Fruit fly (Drosophila melanogaster) whole organism, embryonic: ENCODE results near the gene CG1545.

ENCODE experiments used
- Ada2b ChIP-seq: fragments of 200-800 bp; sonication (Bioruptor generic); IDR thresholded peaks from 2 replicates; pipeline ENCODE4 v1.3.6; 2022; ENCODE audit warnings: missing biosample characterization, missing genetic modification characterization
- CG10274 ChIP-seq: fragments of 200-800 bp; sonication (Bioruptor generic); optimal IDR thresholded peaks from 3 replicates; lab custom pipeline; 2017; ENCODE audit warnings: missing biosample characterization, mild to moderate bottlenecking, missing genetic modification characterization
- CG10462 ChIP-seq: fragments of 200-800 bp; sonication (Bioruptor generic); optimal IDR thresholded peaks from 2 replicates; lab custom pipeline; 2016; ENCODE audit warnings: missing biosample characterization, missing genetic modification characterization
- CG11456 ChIP-seq: fragments of 200-800 bp; sonication (Bioruptor generic); IDR thresholded peaks from 3 replicates; pipeline ENCODE4 v1.3.6; 2022; ENCODE audit warnings: missing biosample characterization, missing genetic modification characterization
- CG13296 ChIP-seq: fragments of 200-800 bp; sonication (Bioruptor generic); optimal IDR thresholded peaks from 3 replicates; lab custom pipeline; 2018; ENCODE audit warnings: missing biosample characterization, mild to moderate bottlenecking, missing genetic modification characterization
- CG14050 ChIP-seq: fragments of 200-800 bp; sonication (Bioruptor generic); IDR thresholded peaks from 3 replicates; pipeline ENCODE4 v1.3.6; 2022; ENCODE audit warnings: missing biosample characterization, missing genetic modification characterization
- CG15601 ChIP-seq: fragments of 200-800 bp; sonication (Bioruptor generic); optimal IDR thresholded peaks from 3 replicates; lab custom pipeline; 2019; ENCODE audit warnings: missing biosample characterization, mild to moderate bottlenecking, missing genetic modification characterization, moderate library complexity
- CG1603 ChIP-seq: fragments of 200-800 bp; sonication (Bioruptor generic); optimal IDR thresholded peaks from 2 replicates; lab custom pipeline; 2019; ENCODE audit warnings: missing biosample characterization, mild to moderate bottlenecking, missing genetic modification characterization, moderate library complexity
- CG1647 ChIP-seq: fragments of 200-800 bp; sonication (Bioruptor generic); optimal IDR thresholded peaks from 3 replicates; lab custom pipeline; 2016; ENCODE audit warnings: missing biosample characterization, missing genetic modification characterization
- CG16813 ChIP-seq: fragments of 200-800 bp; sonication (Bioruptor generic); IDR thresholded peaks from 3 replicates; pipeline ENCODE4 v1.3.6; 2022; ENCODE audit warnings: missing biosample characterization, missing genetic modification characterization; ENCODE audit not compliant: partially characterized antibody
- CG17328 ChIP-seq: fragments of 200-800 bp; sonication (Bioruptor generic); IDR thresholded peaks from 2 replicates; pipeline ENCODE4 v1.3.6; 2022; ENCODE audit warnings: missing biosample characterization, missing genetic modification characterization
- CG17802 ChIP-seq: fragments of 200-800 bp; sonication (Bioruptor generic); optimal IDR thresholded peaks from 2 replicates; lab custom pipeline; 2018; ENCODE audit warnings: missing biosample characterization, mild to moderate bottlenecking, missing genetic modification characterization, moderate library complexity
- CG18599 ChIP-seq: fragments of 200-800 bp; sonication (Bioruptor generic); optimal IDR thresholded peaks from 3 replicates; lab custom pipeline; 2017; ENCODE audit warnings: missing biosample characterization, missing genetic modification characterization, mild to moderate bottlenecking, moderate library complexity, missing genetic modification reagents
- CG2120 ChIP-seq: fragments of 200-800 bp; sonication (Bioruptor generic); optimal IDR thresholded peaks from 3 replicates; lab custom pipeline; 2016; ENCODE audit warnings: missing biosample characterization, missing genetic modification characterization
- CG2199 ChIP-seq: fragments of 200-800 bp; sonication (Bioruptor generic); IDR thresholded peaks from 3 replicates; pipeline ENCODE4 v1.3.6; 2022; ENCODE audit warnings: missing biosample characterization, missing genetic modification characterization
- CG32532 ChIP-seq: fragments of 200-800 bp; sonication (Bioruptor generic); IDR thresholded peaks from 2 replicates; pipeline ENCODE4 v1.3.6; 2022; ENCODE audit warnings: missing biosample characterization, missing genetic modification characterization
- CG34224 ChIP-seq: fragments of 200-800 bp; sonication (Bioruptor generic); IDR thresholded peaks from 3 replicates; pipeline ENCODE4 v1.3.6; 2022; ENCODE audit warnings: missing biosample characterization, missing genetic modification characterization; ENCODE audit not compliant: partially characterized antibody
- CG34422 ChIP-seq: fragments of 200-800 bp; sonication (Bioruptor generic); IDR thresholded peaks from 3 replicates; pipeline ENCODE4 v1.3.6; 2022; ENCODE audit warnings: missing biosample characterization, missing genetic modification characterization
- CG42726 ChIP-seq: fragments of 200-800 bp; sonication (Bioruptor generic); IDR thresholded peaks from 2 replicates; pipeline ENCODE4 v1.3.6; 2022; ENCODE audit warnings: missing biosample characterization, missing genetic modification characterization; ENCODE audit not compliant: partially characterized antibody
- CG8388 ChIP-seq: fragments of 200-800 bp; sonication (Bioruptor generic); optimal IDR thresholded peaks from 2 replicates; lab custom pipeline; 2019; ENCODE audit warnings: missing biosample characterization, mild to moderate bottlenecking, missing genetic modification characterization, moderate library complexity
- Dp ChIP-seq: fragments of 200-800 bp; sonication (Bioruptor generic); optimal IDR thresholded peaks from 2 replicates; lab custom pipeline; 2018; ENCODE audit warnings: missing biosample characterization, mild to moderate bottlenecking, missing genetic modification characterization, moderate library complexity
- Drgx ChIP-seq: fragments of 200-800 bp; sonication (Bioruptor generic); IDR thresholded peaks from 2 replicates; pipeline ENCODE4 v1.3.6; 2022; ENCODE audit warnings: missing biosample characterization, missing genetic modification characterization
- ERR ChIP-seq: fragments of 200-800 bp; sonication (Bioruptor generic); optimal IDR thresholded peaks from 2 replicates; lab custom pipeline; 2016; ENCODE audit warnings: missing biosample characterization, missing genetic modification characterization
- HLH3B ChIP-seq: fragments of 200-800 bp; sonication (Bioruptor generic); IDR thresholded peaks from 2 replicates; pipeline ENCODE4 v1.3.6; 2022; ENCODE audit warnings: missing biosample characterization, missing genetic modification characterization
- HmgD ChIP-seq: fragments of 200-800 bp; sonication (Bioruptor generic); optimal IDR thresholded peaks from 3 replicates; lab custom pipeline; 2016; ENCODE audit warnings: missing biosample characterization, missing genetic modification characterization
- NFAT ChIP-seq: fragments of 200-800 bp; sonication (Bioruptor generic); IDR thresholded peaks from 2 replicates; pipeline ENCODE4 v1.3.6; 2022; ENCODE audit warnings: missing biosample characterization, missing genetic modification characterization
- Opbp ChIP-seq: fragments of 200-800 bp; sonication (Bioruptor generic); IDR thresholded peaks from 3 replicates; pipeline ENCODE4 v1.3.6; 2022; ENCODE audit warnings: missing biosample characterization, missing genetic modification characterization; ENCODE audit not compliant: partially characterized antibody
- Pdp1 ChIP-seq, 2 experiments: fragments of 200-800 bp; sonication (Bioruptor generic); optimal IDR thresholded peaks; 3 replicates each; lab custom pipeline; 2016; ENCODE audit warnings: missing biosample characterization in 2 of 2, missing genetic modification characterization in 2 of 2, mild to moderate bottlenecking in 1 of 2, moderate library complexity in 1 of 2
- Xbp1 ChIP-seq: fragments of 200-800 bp; sonication (Bioruptor generic); optimal IDR thresholded peaks from 3 replicates; lab custom pipeline; 2016; ENCODE audit warnings: missing biosample characterization, mild to moderate bottlenecking, missing genetic modification characterization
- chm ChIP-seq: fragments of 200-800 bp; sonication (Bioruptor generic); IDR thresholded peaks from 2 replicates; pipeline ENCODE4 v1.3.6; 2022; ENCODE audit warnings: missing biosample characterization, missing genetic modification characterization
- cwo ChIP-seq: fragments of 200-800 bp; sonication (Bioruptor generic); optimal IDR thresholded peaks from 3 replicates; lab custom pipeline; 2017; ENCODE audit warnings: missing biosample characterization, missing genetic modification characterization, mild to moderate bottlenecking, moderate library complexity, missing genetic modification reagents
- dm ChIP-seq: fragments of 200-800 bp; sonication (Bioruptor generic); optimal IDR thresholded peaks from 3 replicates; lab custom pipeline; 2016; ENCODE audit warnings: missing biosample characterization, missing genetic modification characterization
- exex ChIP-seq: fragments of 200-800 bp; sonication (Bioruptor generic); optimal IDR thresholded peaks from 4 replicates; lab custom pipeline; 2018; ENCODE audit warnings: missing biosample characterization, mild to moderate bottlenecking, missing genetic modification characterization, moderate library complexity
- grau ChIP-seq: fragments of 200-800 bp; optimal IDR thresholded peaks from 3 replicates; lab custom pipeline; 2019; ENCODE audit warnings: missing biosample characterization, mild to moderate bottlenecking, missing genetic modification characterization, moderate library complexity
- grn ChIP-seq: fragments of 200-800 bp; sonication (Bioruptor generic); optimal IDR thresholded peaks from 3 replicates; lab custom pipeline; 2017; ENCODE audit warnings: missing biosample characterization, missing genetic modification characterization
- jumu ChIP-seq: fragments of 200-800 bp; sonication (Bioruptor generic); optimal IDR thresholded peaks from 3 replicates; lab custom pipeline; 2016; ENCODE audit warnings: missing biosample characterization, missing genetic modification characterization
- ken ChIP-seq: fragments of 200-800 bp; sonication (Bioruptor generic); IDR thresholded peaks from 3 replicates; pipeline ENCODE4 v1.3.6; 2022; ENCODE audit warnings: missing biosample characterization, missing genetic modification characterization
- phol ChIP-seq: fragments of 200-800 bp; sonication (Bioruptor generic); optimal IDR thresholded peaks from 3 replicates; lab custom pipeline; 2018; ENCODE audit warnings: missing biosample characterization, mild to moderate bottlenecking, missing genetic modification characterization, moderate library complexity
- pros ChIP-seq: fragments of 200-800 bp; sonication (Bioruptor generic); optimal IDR thresholded peaks from 3 replicates; lab custom pipeline; 2019; ENCODE audit warnings: missing biosample characterization, mild to moderate bottlenecking, missing genetic modification characterization, moderate library complexity
- sd ChIP-seq: fragments of 200-800 bp; sonication (Bioruptor generic); optimal IDR thresholded peaks from 3 replicates; lab custom pipeline; 2018; ENCODE audit warnings: missing biosample characterization, mild to moderate bottlenecking, missing genetic modification characterization, moderate library complexity
- sima ChIP-seq: fragments of 200-800 bp; sonication (Bioruptor generic); optimal IDR thresholded peaks from 2 replicates; lab custom pipeline; 2016; ENCODE audit warnings: missing biosample characterization, missing genetic modification characterization
- sisA ChIP-seq: fragments of 200-800 bp; sonication (Bioruptor generic); IDR thresholded peaks from 2 replicates; pipeline ENCODE4 v1.3.6; 2022; ENCODE audit warnings: missing biosample characterization, missing genetic modification characterization
- stwl ChIP-seq: fragments of 200-800 bp; sonication (Bioruptor generic); optimal IDR thresholded peaks from 3 replicates; lab custom pipeline; 2018; ENCODE audit warnings: missing biosample characterization, mild to moderate bottlenecking, missing genetic modification characterization, moderate library complexity
- tin ChIP-seq: fragments of 200-800 bp; sonication (Bioruptor generic); optimal IDR thresholded peaks from 3 replicates; lab custom pipeline; 2016; ENCODE audit warnings: missing biosample characterization, missing genetic modification characterization
- toy ChIP-seq: fragments of 200-800 bp; sonication (Bioruptor generic); IDR thresholded peaks from 2 replicates; pipeline ENCODE4 v1.3.6; 2022; ENCODE audit warnings: missing biosample characterization, missing genetic modification characterization
- vvl ChIP-seq: fragments of 200-800 bp; sonication (Bioruptor generic); IDR thresholded peaks from 2 replicates; pipeline ENCODE4 v1.3.6; 2022; ENCODE audit warnings: missing biosample characterization, missing genetic modification characterization
- wek ChIP-seq: fragments of 200-800 bp; sonication (Bioruptor generic); optimal IDR thresholded peaks from 3 replicates; lab custom pipeline; 2018; ENCODE audit warnings: missing biosample characterization, mild to moderate bottlenecking, missing genetic modification characterization, moderate library complexity
- zfh1 ChIP-seq: fragments of 200-800 bp; sonication (Bioruptor generic); IDR thresholded peaks from 3 replicates; pipeline ENCODE4 v1.3.6; 2022; ENCODE audit warnings: missing biosample characterization, missing genetic modification characterization

CG1545 gene

DNA sequence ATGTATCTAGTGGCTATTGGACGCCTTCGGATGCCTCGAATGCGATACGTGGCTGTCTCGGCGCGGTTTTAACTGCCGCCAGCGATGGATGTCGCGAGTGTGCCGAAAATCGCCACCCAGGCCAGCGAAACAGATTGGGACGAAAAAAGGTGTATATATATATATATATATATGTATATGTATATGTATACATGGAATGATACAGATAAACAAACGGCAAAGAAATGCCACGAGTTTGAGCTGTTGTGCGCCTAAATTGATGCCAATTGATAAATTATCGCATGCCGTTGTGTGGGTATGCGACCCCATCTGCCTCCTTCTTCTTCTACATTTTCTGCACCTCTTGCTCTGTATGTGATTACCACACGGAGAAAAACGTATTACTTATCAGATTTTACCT is at the start of gene CG1545:
TSS of gene CG1545 (minus strand) at position 101 of the 400 bp plus-strand sequence.
- TF ChIP-seq CG15601 (tag; lab: Kevin White, UChicago) (no peak), Dp (GFP tag; lab: Kevin White, UChicago) (no peak), Ada2b (GFP tag; lab: Robert Waterston, UW) (no peak), CG1603 (tag; lab: Kevin White, UChicago) (no peak), CG8388 (GFP tag; lab: Kevin White, UChicago) (no peak), CG34224 (GFP tag; lab: Robert Waterston, UW) (no peak), CG1647 (GFP tag; lab: Kevin White, UChicago) (no peak), HmgD (GFP tag; lab: Kevin White, UChicago) (no peak), CG10462 (no peak), sima (GFP tag; lab: Kevin White, UChicago) (no peak), jumu (GFP tag; lab: Kevin White, UChicago) (no peak), grn (GFP tag; lab: Kevin White, UChicago) (no peak), toy (GFP tag; lab: Robert Waterston, UW) (no peak), CG13296 (GFP tag; lab: Kevin White, UChicago) (no peak), CG10274 (GFP tag; lab: Kevin White, UChicago) (no peak)

DNA sequence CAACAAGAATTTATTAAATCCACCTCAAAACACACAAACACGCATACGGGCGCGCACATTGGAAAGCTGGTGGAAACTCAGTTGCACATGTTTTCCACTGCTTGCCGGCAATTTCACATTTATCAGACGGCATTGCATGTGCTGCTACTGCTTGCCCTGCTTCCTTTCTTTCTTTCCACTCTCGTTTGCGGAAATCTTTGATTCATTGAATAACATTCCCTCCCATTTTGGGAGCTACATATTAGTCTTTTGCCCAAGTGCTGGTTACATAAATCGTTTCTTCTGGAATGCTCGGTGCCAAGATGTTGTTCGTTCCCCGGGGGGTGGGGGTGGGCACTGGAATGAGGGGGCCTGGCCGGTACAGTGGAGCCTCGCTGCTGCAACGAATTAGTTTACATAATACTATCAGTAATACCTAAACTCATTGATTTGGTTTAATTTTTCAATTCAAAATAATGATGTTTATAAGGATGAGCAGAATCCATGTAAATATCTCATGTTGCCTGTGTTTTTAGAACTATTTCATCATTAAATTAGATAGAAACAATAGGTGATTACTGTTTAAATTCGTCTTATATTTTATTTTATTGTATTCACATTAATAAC is 49.5 kb upstream of the CG1545 start:
- TF ChIP-seq CG1603 (tag; lab: Kevin White, UChicago): no peak
- no peak for TF ChIP-seq ken
- peak; percentile 45 for TF ChIP-seq HLH3B (GFP tag; lab: Robert Waterston, UW)
- TF ChIP-seq pros (GFP tag; lab: Kevin White, UChicago): peak; percentile 59
- no peak for TF ChIP-seq zfh1 (GFP tag; lab: Robert Waterston, UW)
- no peak for TF ChIP-seq CG17802 (tag; lab: Kevin White, UChicago)
- TF ChIP-seq CG16813 (GFP tag; lab: Robert Waterston, UW): no peak
- peak; percentile 22 for TF ChIP-seq CG18599 (GFP tag; lab: Kevin White, UChicago)
- 0 out of 2 replicates have a peak, but pooled peaks have one; percentile 36 for TF ChIP-seq CG42726 (GFP tag; lab: Robert Waterston, UW)
- 0 out of 2 replicates have a peak, but pooled peaks have one; percentile 37 for TF ChIP-seq chm
- peak; percentile 92 for TF ChIP-seq grau (tag; lab: Kevin White, UChicago)
- peak; percentile 53; the same call in 1 of the 2 replicates for TF ChIP-seq CG32532 (GFP tag; lab: Robert Waterston, UW)
- TF ChIP-seq CG34422 (GFP tag; lab: Robert Waterston, UW): peak; percentile 74; the same call in 2 of the 3 replicates
- TF ChIP-seq Drgx (GFP tag; lab: Robert Waterston, UW): peak; percentile 16; the same call in 1 of the 2 replicates
- TF ChIP-seq sd (tag; lab: Kevin White, UChicago): peak; percentile 41
- TF ChIP-seq Xbp1: peak; percentile 29
- TF ChIP-seq exex (tag; lab: Kevin White, UChicago): no peak
- TF ChIP-seq CG11456 (GFP tag; lab: Robert Waterston, UW): 0 out of 3 replicates have a peak, but pooled peaks have one; percentile 23
- no peak for TF ChIP-seq CG14050
- no peak for TF ChIP-seq Opbp
- peak; percentile 80 for TF ChIP-seq dm (GFP tag; lab: Kevin White, UChicago)
- 0 out of 3 replicates have a peak, but pooled peaks have one; percentile 16 for TF ChIP-seq CG2199
- TF ChIP-seq ERR (GFP tag; lab: Kevin White, UChicago): no peak
- peak; percentile 30 for TF ChIP-seq CG2120 (GFP tag; lab: Kevin White, UChicago)
- 0 out of 2 replicates have a peak, but pooled peaks have one; percentile 12 for TF ChIP-seq CG17328 (GFP tag; lab: Robert Waterston, UW)
- peak in 1 of 2 experiments; percentile 68 for TF ChIP-seq Pdp1 (GFP tag; optimal IDR thresholded peaks at IDR 0.05; lab: Kevin White, UChicago)
- TF ChIP-seq wek (GFP tag; lab: Kevin White, UChicago): no peak
- TF ChIP-seq tin (GFP tag; lab: Kevin White, UChicago): peak; percentile 12
- TF ChIP-seq sisA: 0 out of 2 replicates have a peak, but pooled peaks have one; percentile 20
- peak; percentile 36; the same call in 1 of the 2 replicates for TF ChIP-seq vvl (GFP tag; lab: Robert Waterston, UW)
- peak; percentile 12 for TF ChIP-seq phol (tag; lab: Kevin White, UChicago)
- TF ChIP-seq stwl: peak; percentile 23
- peak; percentile 5 for TF ChIP-seq cwo
- peak; percentile 29; the same call in 1 of the 2 replicates for TF ChIP-seq NFAT (GFP tag; lab: Robert Waterston, UW)
